Fruit fly (Drosophila melanogaster) whole organism, embryonic: ENCODE results near the gene CG33298.

Source experiments
- ATbp ChIP-seq: fragments of 200-800 bp; sonication (Bioruptor generic); optimal IDR thresholded peaks from 2 replicates; lab custom pipeline; 2017; ENCODE audit warnings: missing biosample characterization, mild to moderate bottlenecking, missing genetic modification characterization, missing genetic modification reagents
- B-H2 ChIP-seq: fragments of 200-800 bp; sonication (Bioruptor generic); optimal IDR thresholded peaks from 2 replicates; lab custom pipeline; 2018; ENCODE audit warnings: missing biosample characterization, mild to moderate bottlenecking, missing genetic modification characterization
- CG10321 ChIP-seq: fragments of 200-800 bp; sonication (Bioruptor generic); IDR thresholded peaks from 2 replicates; pipeline ENCODE4 v1.3.6; 2022; ENCODE audit warnings: missing biosample characterization, missing genetic modification characterization
- CG11695 ChIP-seq: fragments of 200-800 bp; sonication (Bioruptor generic); IDR thresholded peaks from 3 replicates; pipeline ENCODE4 v1.3.6; 2022; ENCODE audit warnings: missing biosample characterization, missing genetic modification characterization
- CG12071 ChIP-seq: fragments of 200-800 bp; sonication (Bioruptor generic); optimal IDR thresholded peaks from 3 replicates; lab custom pipeline; 2018; ENCODE audit warnings: missing biosample characterization, mild to moderate bottlenecking, missing genetic modification characterization
- CG17568 ChIP-seq: fragments of 200-800 bp; sonication (Bioruptor generic); optimal IDR thresholded peaks from 2 replicates; lab custom pipeline; 2018; ENCODE audit warnings: missing biosample characterization, mild to moderate bottlenecking, missing genetic modification characterization, moderate library complexity
- CG18011 ChIP-seq: fragments of 200-800 bp; sonication (Bioruptor generic); optimal IDR thresholded peaks from 2 replicates; lab custom pipeline; 2017; ENCODE audit warnings: missing biosample characterization, missing genetic modification characterization, mild to moderate bottlenecking, moderate library complexity, missing genotype
- CG1832 ChIP-seq: fragments of 200-800 bp; sonication (Bioruptor generic); optimal IDR thresholded peaks from 2 replicates; lab custom pipeline; 2017; ENCODE audit warnings: missing biosample characterization, mild to moderate bottlenecking, missing genetic modification characterization, inconsistent platforms
- CG31441 ChIP-seq: fragments of 200-800 bp; sonication (Bioruptor generic); IDR thresholded peaks from 2 replicates; pipeline ENCODE4 v1.3.6; 2022; ENCODE audit warnings: missing biosample characterization, missing genetic modification characterization
- CG34224 ChIP-seq: fragments of 200-800 bp; sonication (Bioruptor generic); IDR thresholded peaks from 3 replicates; pipeline ENCODE4 v1.3.6; 2022; ENCODE audit warnings: missing biosample characterization, missing genetic modification characterization; ENCODE audit not compliant: partially characterized antibody
- CG34422 ChIP-seq: fragments of 200-800 bp; sonication (Bioruptor generic); IDR thresholded peaks from 3 replicates; pipeline ENCODE4 v1.3.6; 2022; ENCODE audit warnings: missing biosample characterization, missing genetic modification characterization
- CG3726 ChIP-seq: fragments of 200-800 bp; sonication (Bioruptor generic); IDR thresholded peaks from 3 replicates; pipeline ENCODE4, ENCODE4 v1.3.6; 2022; ENCODE audit warnings: missing biosample characterization, missing genetic modification characterization
- CG3847 ChIP-seq: fragments of 200-800 bp; sonication (Bioruptor generic); IDR thresholded peaks from 2 replicates; pipeline ENCODE4 v1.3.6; 2022; ENCODE audit warnings: missing biosample characterization, missing genetic modification characterization
- CG7271 ChIP-seq: fragments of 200-800 bp; sonication (Bioruptor generic); optimal IDR thresholded peaks from 2 replicates; lab custom pipeline; 2018; ENCODE audit warnings: missing biosample characterization, mild to moderate bottlenecking, missing genetic modification characterization, moderate library complexity
- CG7372 ChIP-seq: fragments of 200-800 bp; sonication (Bioruptor generic); IDR thresholded peaks from 2 replicates; pipeline ENCODE4 v1.3.6; 2022; ENCODE audit warnings: missing biosample characterization, missing genetic modification characterization
- Drgx ChIP-seq: fragments of 200-800 bp; sonication (Bioruptor generic); IDR thresholded peaks from 2 replicates; pipeline ENCODE4 v1.3.6; 2022; ENCODE audit warnings: missing biosample characterization, missing genetic modification characterization
- Eip74EF ChIP-seq, 2 experiments: fragments of 200-800 bp in 1 of 2; fragments of >200 bp in 1 of 2; sonication (Bioruptor generic) in 1 of 2; optimal IDR thresholded peaks; 2 replicates each; lab custom pipeline; 2017 to 2019; ENCODE audit warnings: missing biosample characterization in 2 of 2, missing genetic modification characterization in 2 of 2, mild to moderate bottlenecking in 1 of 2, moderate library complexity in 1 of 2
- Ets65A ChIP-seq: fragments of 200-800 bp; sonication (Bioruptor generic); peaks from one replicate; lab custom pipeline; 2016; ENCODE audit warnings: missing biosample characterization, missing genetic modification characterization
- Fer2 ChIP-seq: fragments of 200-800 bp; sonication (Bioruptor generic); optimal IDR thresholded peaks from 2 replicates; lab custom pipeline; 2018; ENCODE audit warnings: missing biosample characterization, mild to moderate bottlenecking, missing genetic modification characterization, moderate library complexity
- GATAe ChIP-seq: fragments of 200-800 bp; sonication (Bioruptor generic); conservative IDR thresholded peaks from 2 replicates; pipeline ENCODE4 v1.3.6; 2022; ENCODE audit warnings: missing biosample characterization, missing genetic modification characterization
- H15 ChIP-seq: fragments of 200-800 bp; sonication (Bioruptor generic); IDR thresholded peaks from 3 replicates; pipeline ENCODE4 v1.3.6; 2022; ENCODE audit warnings: missing biosample characterization, missing genetic modification characterization
- Kr ChIP-seq: fragments of 200-800 bp; sonication (Bioruptor generic); optimal IDR thresholded peaks from 2 replicates; lab custom pipeline; 2017; ENCODE audit warnings: missing biosample characterization, mild to moderate bottlenecking, missing genetic modification characterization
- Lhr ChIP-seq: fragments of 200-800 bp; sonication (Bioruptor generic); optimal IDR thresholded peaks from 3 replicates; lab custom pipeline; 2017; ENCODE audit warnings: mild to moderate bottlenecking, missing biosample characterization, missing genetic modification reagents, missing genetic modification characterization
- Lim3 ChIP-seq: fragments of 200-800 bp; sonication (Bioruptor generic); IDR thresholded peaks from 2 replicates; pipeline ENCODE4 v1.3.6; 2022; ENCODE audit warnings: missing biosample characterization, missing genetic modification characterization
- MTF-1 ChIP-seq: fragments of 200-800 bp; sonication (Bioruptor generic); optimal IDR thresholded peaks from 2 replicates; lab custom pipeline; 2018; ENCODE audit warnings: missing biosample characterization, mild to moderate bottlenecking, missing genetic modification characterization, borderline replicate concordance
- NC2β ChIP-seq: fragments of 200-800 bp; sonication (Bioruptor generic); optimal IDR thresholded peaks from 2 replicates; lab custom pipeline; 2016; ENCODE audit warnings: missing biosample characterization, missing genetic modification characterization
- Tbp ChIP-seq: fragments of >200 bp; optimal IDR thresholded peaks from 2 replicates; lab custom pipeline; 2018; ENCODE audit warnings: missing biosample characterization, missing genetic modification characterization
- ab ChIP-seq: fragments of 200-800 bp; sonication (Bioruptor generic); optimal IDR thresholded peaks from 2 replicates; lab custom pipeline; 2016; ENCODE audit warnings: missing biosample characterization, missing genetic modification characterization
- abd-A ChIP-seq: fragments of 200-800 bp; sonication (Bioruptor generic); optimal IDR thresholded peaks from 3 replicates; lab custom pipeline; 2019; ENCODE audit warnings: missing biosample characterization, mild to moderate bottlenecking, missing genetic modification characterization, moderate library complexity
- al ChIP-seq: fragments of 200-800 bp; sonication (Bioruptor generic); IDR thresholded peaks from 2 replicates; pipeline ENCODE4 v1.3.6; 2022; ENCODE audit warnings: missing biosample characterization, missing genetic modification characterization
- bowl ChIP-seq: fragments of 200-800 bp; sonication (Bioruptor generic); IDR thresholded peaks from 2 replicates; pipeline ENCODE4 v1.3.6; 2022; ENCODE audit warnings: missing biosample characterization, missing genetic modification characterization
- bsh ChIP-seq, 2 experiments: fragments of 200-800 bp; sonication (Bioruptor generic); optimal IDR thresholded peaks; 2 replicates each; lab custom pipeline; 2017 to 2018; ENCODE audit warnings: mild to moderate bottlenecking in 2 of 2, missing biosample characterization in 2 of 2, missing genetic modification characterization in 2 of 2, moderate library complexity in 1 of 2
- cas ChIP-seq: fragments of 200-800 bp; sonication (Bioruptor generic); IDR thresholded peaks from 2 replicates; pipeline ENCODE4 v1.3.6; 2022; ENCODE audit warnings: missing biosample characterization, missing genetic modification characterization
- caup ChIP-seq: fragments of 200-800 bp; sonication (Bioruptor generic); optimal IDR thresholded peaks from 3 replicates; lab custom pipeline; 2017; ENCODE audit warnings: missing biosample characterization, mild to moderate bottlenecking, missing genetic modification characterization, moderate library complexity; ENCODE audit not compliant: severe bottlenecking
- chif ChIP-seq, 2 experiments: fragments of 200-800 bp; sonication (Bioruptor generic); optimal IDR thresholded peaks; 3 replicates each; lab custom pipeline; 2016; ENCODE audit warnings: missing biosample characterization in 2 of 2, missing genetic modification characterization in 2 of 2
- dmrt99B ChIP-seq: fragments of 200-800 bp; sonication (Bioruptor generic); optimal IDR thresholded peaks from 2 replicates; lab custom pipeline; 2018; ENCODE audit warnings: missing biosample characterization, mild to moderate bottlenecking, missing genetic modification characterization, moderate library complexity
- eve ChIP-seq, 2 experiments: fragments of >200 bp; optimal IDR thresholded peaks; 2 replicates each; lab custom pipeline; 2017; ENCODE audit warnings: missing biosample characterization in 2 of 2, missing genetic modification characterization in 2 of 2
- fd3F ChIP-seq: fragments of 200-800 bp; sonication (Bioruptor generic); optimal IDR thresholded peaks from 2 replicates; lab custom pipeline; 2018; ENCODE audit warnings: missing biosample characterization, mild to moderate bottlenecking, missing genetic modification characterization, moderate library complexity
- gro ChIP-seq: fragments of 200-800 bp; sonication (Bioruptor generic); optimal IDR thresholded peaks from 2 replicates; lab custom pipeline; 2016; ENCODE audit warnings: missing biosample characterization, missing genetic modification characterization
- gt ChIP-seq: fragments of 200-800 bp; sonication (Bioruptor generic); IDR thresholded peaks from 2 replicates; pipeline ENCODE4 v1.3.6; 2022; ENCODE audit warnings: missing biosample characterization, missing genetic modification characterization
- lbe ChIP-seq: fragments of 200-800 bp; sonication (Bioruptor generic); optimal IDR thresholded peaks from 2 replicates; lab custom pipeline; 2016; ENCODE audit warnings: missing biosample characterization, mild to moderate bottlenecking, missing genetic modification characterization
- nau ChIP-seq: fragments of 200-800 bp; sonication (Bioruptor generic); optimal IDR thresholded peaks from 3 replicates; lab custom pipeline; 2017; ENCODE audit warnings: missing biosample characterization, mild to moderate bottlenecking, missing genetic modification characterization, missing genetic modification reagents
- org-1 ChIP-seq: fragments of 200-800 bp; sonication (Bioruptor generic); optimal IDR thresholded peaks from 2 replicates; lab custom pipeline; 2017; ENCODE audit warnings: missing biosample characterization, missing genetic modification characterization
- prd ChIP-seq, 3 experiments: fragments of >200 bp in 2 of 3; fragments of 200-800 bp in 1 of 3; sonication (Bioruptor generic) in 1 of 3; optimal IDR thresholded peaks in 2 of 3; IDR thresholded peaks in 1 of 3; 2 replicates in 2 of 3; 3 replicates in 1 of 3; pipeline versions ENCODE4 v1.3.6 to Lab custom; 2017 to 2022; ENCODE audit warnings: missing biosample characterization in 1 of 3, missing genetic modification characterization in 1 of 3
- pros ChIP-seq: fragments of 200-800 bp; sonication (Bioruptor generic); optimal IDR thresholded peaks from 3 replicates; lab custom pipeline; 2019; ENCODE audit warnings: missing biosample characterization, mild to moderate bottlenecking, missing genetic modification characterization, moderate library complexity
- row ChIP-seq: fragments of 200-800 bp; sonication (Bioruptor generic); IDR thresholded peaks from 3 replicates; pipeline ENCODE4 v1.3.6; 2022; ENCODE audit warnings: missing biosample characterization, missing genetic modification characterization
- scrt ChIP-seq: fragments of 200-800 bp; sonication (Bioruptor generic); optimal IDR thresholded peaks from 2 replicates; lab custom pipeline; 2018; ENCODE audit warnings: missing biosample characterization, mild to moderate bottlenecking, missing genetic modification characterization, moderate library complexity
- sim ChIP-seq: fragments of 200-800 bp; sonication (Bioruptor generic); IDR thresholded peaks from 2 replicates; pipeline ENCODE4 v1.3.6; 2022; ENCODE audit warnings: missing biosample characterization, missing genetic modification characterization
- ttk ChIP-seq: fragments of 200-800 bp; sonication (Bioruptor generic); IDR thresholded peaks from 2 replicates; pipeline ENCODE4 v2.1.2; 2022; ENCODE audit warnings: missing biosample characterization, missing genetic modification characterization

The CG33298 gene

dm6 chr2L:9525719-9526118, 30.4 kb downstream of the CG33298 start (continued):
- TF ChIP-seq fd3F (GFP tag; lab: Kevin White, UChicago): peak; percentile 85
- no peak for TF ChIP-seq cas (GFP tag; lab: Robert Waterston, UW)
- TF ChIP-seq Tbp (GFP tag; lab: Kevin White, UChicago): no peak
- peak; percentile 58; the same call in 1 of the 2 replicates for TF ChIP-seq gt
- peak; percentile 95 for TF ChIP-seq nau
- TF ChIP-seq scrt (GFP tag; lab: Kevin White, UChicago): peak; percentile 82
- peak; percentile 43; the same call in 1 of the 2 replicates for TF ChIP-seq ttk (GFP tag; lab: Robert Waterston, UW)
- peak in 1 of 2 experiments; percentile 65 for TF ChIP-seq eve (GFP tag; optimal IDR thresholded peaks at IDR 0.05; lab: Kevin White, UChicago)
- no peak for TF ChIP-seq prd (optimal IDR thresholded peaks at IDR 0.05; lab: Kevin White, UChicago)
- peak; percentile 65; the same call in 2 of the 3 replicates for TF ChIP-seq prd (GFP tag; IDR thresholded peaks at IDR 0.05; lab: Robert Waterston, UW)
- peak in 1 of 2 experiments; percentile 77 for TF ChIP-seq Eip74EF (GFP tag; optimal IDR thresholded peaks at IDR 0.05; lab: Kevin White, UChicago)
- TF ChIP-seq al (GFP tag; lab: Robert Waterston, UW): no peak
- peak; percentile 78 to 83 for TF ChIP-seq chif (GFP tag; optimal IDR thresholded peaks at IDR 0.05; lab: Kevin White, UChicago)
- peak; percentile 89 for TF ChIP-seq org-1
- TF ChIP-seq pros (GFP tag; lab: Kevin White, UChicago): peak; percentile 37
- TF ChIP-seq abd-A (tag; lab: Kevin White, UChicago): peak; percentile 64
- TF ChIP-seq CG1832: no peak
- TF ChIP-seq CG34224 (GFP tag; lab: Robert Waterston, UW): no peak
- TF ChIP-seq CG10321 (GFP tag; lab: Robert Waterston, UW): peak; percentile 69
- peak; percentile 63 for TF ChIP-seq dmrt99B (tag; lab: Kevin White, UChicago)
- peak; percentile 91 for TF ChIP-seq Lhr
- no peak; the same call in 2 of the 3 replicates for TF ChIP-seq CG3726
- TF ChIP-seq CG7271 (tag; lab: Kevin White, UChicago): peak; percentile 85
- TF ChIP-seq row (GFP tag; lab: Robert Waterston, UW): peak; percentile 11; the same call in 1 of the 3 replicates
- TF ChIP-seq CG34422 (GFP tag; lab: Robert Waterston, UW): peak; percentile 49; the same call in 1 of the 3 replicates
- no peak for TF ChIP-seq Ets65A
- peak; percentile 85 for TF ChIP-seq CG11695 (GFP tag; lab: Robert Waterston, UW)
- peak; percentile 52 for TF ChIP-seq CG3847 (GFP tag; lab: Robert Waterston, UW)
- no peak for TF ChIP-seq ab (GFP tag; lab: Kevin White, UChicago)
- TF ChIP-seq CG17568 (GFP tag; lab: Kevin White, UChicago): peak; percentile 95
- TF ChIP-seq bsh (GFP tag; optimal IDR thresholded peaks at IDR 0.05; lab: Kevin White, UChicago): peak; percentile 30 to 90
- no peak; the same call in 1 of the 2 replicates for TF ChIP-seq Lim3 (GFP tag; lab: Robert Waterston, UW)
- TF ChIP-seq GATAe: no peak
- TF ChIP-seq ATbp (GFP tag; lab: Kevin White, UChicago): peak; percentile 97
- TF ChIP-seq lbe (GFP tag; lab: Kevin White, UChicago): no peak
- peak; percentile 82 for TF ChIP-seq Kr (GFP tag; lab: Kevin White, UChicago)
- TF ChIP-seq sim (GFP tag; lab: Robert Waterston, UW): peak; percentile 84
- TF ChIP-seq NC2β (GFP tag; lab: Kevin White, UChicago): peak; percentile 91
- peak; percentile 35; the same call in 1 of the 2 replicates for TF ChIP-seq Drgx
- TF ChIP-seq CG18011 (GFP tag; lab: Kevin White, UChicago): peak; percentile 73
- peak; percentile 86 for TF ChIP-seq B-H2
- TF ChIP-seq gro: peak; percentile 88
- TF ChIP-seq caup (GFP tag; lab: Kevin White, UChicago): peak; percentile 92
- peak; percentile 79 for TF ChIP-seq CG7372 (GFP tag; lab: Robert Waterston, UW)
- TF ChIP-seq Fer2 (tag; lab: Kevin White, UChicago): peak; percentile 78
- peak; percentile 96 for TF ChIP-seq CG12071 (GFP tag; lab: Kevin White, UChicago)
- peak; percentile 84 for TF ChIP-seq CG31441 (GFP tag; lab: Robert Waterston, UW)
- TF ChIP-seq MTF-1 (GFP tag; lab: Kevin White, UChicago): peak; percentile 96
- TF ChIP-seq bowl: peak; percentile 67
- peak; percentile 77 for TF ChIP-seq H15
